Fruit fly (Drosophila melanogaster) whole organism, adult: ENCODE measurements around the gene CG1542.

Source experiments
- CG1620 ChIP-seq: fragments of 200-800 bp; sonication (Bioruptor generic); optimal IDR thresholded peaks from 2 replicates; lab custom pipeline; 2016; ENCODE audit warnings: missing biosample characterization, missing genetic modification characterization
- Clk ChIP-seq: fragments of 200-800 bp; sonication (Bioruptor generic); optimal IDR thresholded peaks from 2 replicates; lab custom pipeline; 2017; ENCODE audit warnings: missing biosample characterization, missing genetic modification characterization
- Mnt ChIP-seq: fragments of 200-800 bp; sonication (Bioruptor generic); optimal IDR thresholded peaks from 2 replicates; lab custom pipeline; 2016; ENCODE audit warnings: missing biosample characterization, mild to moderate bottlenecking, missing genetic modification characterization
- ovo ChIP-seq: fragments of 200-800 bp; sonication (Bioruptor generic); optimal IDR thresholded peaks from 2 replicates; lab custom pipeline; 2016; ENCODE audit warnings: missing biosample characterization, missing genetic modification characterization

DNA sequence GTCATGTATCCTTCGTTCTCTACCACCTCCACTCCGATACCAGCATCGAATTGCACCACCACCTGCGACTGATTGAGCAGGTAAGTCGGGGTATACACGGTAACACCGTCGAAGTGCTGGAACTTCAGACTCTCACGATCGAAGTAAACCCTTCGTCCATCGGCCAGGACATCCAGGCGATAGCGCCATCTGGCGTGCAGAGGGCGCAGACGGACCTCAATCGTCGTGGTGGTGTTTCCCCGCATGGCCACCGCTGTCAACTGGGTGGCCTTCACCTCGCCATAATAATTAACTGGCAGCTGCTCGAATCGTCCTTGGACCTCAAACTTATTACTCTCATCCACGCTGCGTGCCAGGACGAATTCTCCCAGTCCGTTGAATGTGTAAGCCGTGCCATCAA is 31.4 kb upstream of the CG1542 start:
- TF ChIP-seq CG1620 (GFP tag; lab: Kevin White, UChicago) (no peak), ovo (GFP tag; lab: Kevin White, UChicago) (no peak), Clk (GFP tag; lab: Kevin White, UChicago) (no peak), Mnt (no peak)
